Fruit fly (Drosophila melanogaster): Measurements from ENCODE around the gene CG11694.

CG11694 gene

DNA sequence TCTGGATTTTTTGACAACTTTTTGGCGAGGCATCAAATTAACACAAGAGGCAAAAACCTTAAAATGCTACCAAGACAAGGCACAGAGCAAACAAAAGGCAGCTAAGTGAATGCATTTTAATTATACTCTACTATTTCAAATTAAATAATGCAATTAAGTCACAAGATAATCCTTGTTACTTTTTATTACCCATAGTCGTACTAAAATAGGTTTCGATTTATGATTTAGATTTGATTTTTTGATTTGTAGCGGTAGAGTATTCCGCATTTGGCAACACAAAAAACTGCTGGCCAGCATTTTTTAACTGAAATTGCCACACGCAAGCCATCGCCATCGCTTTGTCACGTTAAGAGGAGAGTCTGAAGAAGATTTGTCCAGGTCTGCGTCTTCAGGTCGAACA, 29.2 kb downstream of the CG11694 start:
- no peak for TF ChIP-seq CTCF (optimal IDR thresholded peaks at IDR 0.05)
- TF ChIP-seq CG8478 (optimal IDR thresholded peaks at IDR 0.05), result no peak

DNA sequence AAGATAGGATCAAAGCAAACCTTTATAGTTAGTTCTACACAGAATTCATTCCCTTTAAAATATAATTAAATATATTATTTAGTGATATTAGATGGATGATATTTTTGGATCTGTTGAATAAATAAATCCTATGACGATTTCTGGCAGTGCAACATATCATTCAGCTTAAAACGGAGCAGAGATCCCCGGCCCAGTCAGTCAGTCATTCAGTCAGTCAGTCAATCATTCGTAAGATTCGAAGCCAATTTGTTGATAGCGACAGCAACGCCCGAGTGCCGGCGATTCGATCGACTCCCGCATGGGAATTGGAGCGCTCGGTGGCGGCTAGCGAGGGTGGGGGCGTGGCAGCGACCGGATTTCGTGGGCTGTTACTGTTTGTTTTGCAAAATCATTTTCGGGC, 32.0 kb downstream of the CG11694 start:
- TF ChIP-seq CTCF (optimal IDR thresholded peaks at IDR 0.05) (no peak), CG8478 (optimal IDR thresholded peaks at IDR 0.05) (no peak)

DNA sequence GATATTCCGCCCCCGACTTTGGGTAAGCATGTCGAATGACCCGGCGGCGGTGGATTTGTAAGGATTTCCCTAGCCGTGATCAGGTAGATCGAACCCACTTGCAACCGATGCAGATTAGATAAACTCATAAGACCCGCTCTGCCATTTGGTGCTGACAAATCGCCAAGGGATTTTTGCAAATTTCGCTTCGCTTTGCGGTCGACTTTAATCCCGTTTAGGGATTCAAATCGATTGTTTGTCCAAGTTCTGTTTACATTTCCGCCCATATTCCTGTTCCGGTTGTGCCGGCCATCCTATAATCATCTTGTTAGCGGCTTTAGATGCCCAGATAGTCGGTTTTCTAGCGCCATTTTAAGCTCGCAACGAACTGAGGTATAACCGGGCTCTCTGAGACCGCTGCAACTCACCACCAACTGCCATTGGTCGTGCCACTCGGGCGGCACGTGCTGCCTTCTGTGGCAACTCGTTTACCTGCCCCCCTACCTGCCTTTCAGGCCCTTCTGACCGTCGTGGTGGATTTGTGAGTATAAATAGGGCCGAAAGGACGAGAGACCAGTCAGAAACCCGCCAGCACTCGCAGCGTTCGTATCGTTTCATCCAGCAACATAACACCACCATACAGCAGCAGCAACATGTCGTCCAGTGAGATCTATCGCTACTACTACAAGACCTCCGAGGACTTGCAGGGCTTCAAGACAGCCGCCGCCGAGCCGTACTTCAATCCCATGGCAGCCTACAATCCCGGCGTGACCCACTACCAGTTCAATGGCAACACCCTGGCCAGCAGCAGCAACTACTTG, 34.2 kb downstream of the CG11694 start, which contains the start of gene ato:
ato (plus strand) TSS at position 559 of the 800 bp plus-strand sequence.
- TF ChIP-seq CG8478 (optimal IDR thresholded peaks at IDR 0.05) (no peak), CTCF (optimal IDR thresholded peaks at IDR 0.05) (no peak)

DNA sequence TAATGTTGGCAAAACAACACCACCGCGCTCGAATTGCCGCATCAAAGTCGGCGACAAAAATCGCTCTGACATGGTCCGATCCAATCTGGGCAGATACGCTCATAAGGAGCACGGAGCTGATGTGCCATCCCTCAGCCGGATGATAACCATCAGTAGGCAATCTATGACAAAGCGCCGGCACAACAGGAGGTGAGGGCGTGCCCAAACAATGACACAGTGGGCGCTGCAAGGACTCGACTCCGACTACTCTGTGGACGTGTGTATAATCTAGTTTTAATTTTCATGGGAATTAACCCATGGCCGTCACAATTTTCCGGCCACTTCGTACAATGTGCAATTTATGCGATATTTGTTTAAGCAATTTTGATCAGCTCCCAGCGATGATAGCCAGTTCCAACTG, 36.9 kb downstream of the CG11694 start:
- TF ChIP-seq CG8478 (optimal IDR thresholded peaks at IDR 0.05), result no peak

DNA sequence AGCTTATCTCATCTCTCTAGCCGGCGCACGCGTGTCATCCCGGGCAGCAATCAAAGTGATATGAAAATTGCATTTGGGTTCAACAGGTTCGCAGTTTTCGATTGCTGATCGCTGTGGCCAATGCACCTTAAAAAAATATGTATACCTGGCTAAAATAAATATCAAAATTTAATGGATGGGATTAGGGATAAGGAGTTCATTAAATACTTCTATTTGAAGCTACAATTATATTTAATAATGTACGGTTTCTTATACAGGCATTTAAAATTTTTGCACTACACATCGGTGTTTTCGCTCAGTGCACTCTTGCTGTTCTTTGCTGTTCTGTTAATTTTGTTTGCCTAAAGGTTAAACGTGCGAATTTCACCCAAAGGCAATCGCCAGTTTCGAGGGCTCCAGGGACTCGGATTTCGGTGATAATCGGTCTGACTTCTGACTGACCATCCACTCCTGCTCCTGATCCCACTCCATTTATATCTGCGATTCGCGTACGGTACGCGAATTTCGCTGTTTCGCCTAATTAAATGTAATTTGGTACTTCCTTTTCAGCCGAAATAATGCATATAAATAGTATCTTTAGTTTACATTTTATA, 39.3 kb downstream of the CG11694 start:
- no peak for TF ChIP-seq CG8478 (optimal IDR thresholded peaks at IDR 0.05)
- TF ChIP-seq CTCF (optimal IDR thresholded peaks at IDR 0.05), result no peak

DNA sequence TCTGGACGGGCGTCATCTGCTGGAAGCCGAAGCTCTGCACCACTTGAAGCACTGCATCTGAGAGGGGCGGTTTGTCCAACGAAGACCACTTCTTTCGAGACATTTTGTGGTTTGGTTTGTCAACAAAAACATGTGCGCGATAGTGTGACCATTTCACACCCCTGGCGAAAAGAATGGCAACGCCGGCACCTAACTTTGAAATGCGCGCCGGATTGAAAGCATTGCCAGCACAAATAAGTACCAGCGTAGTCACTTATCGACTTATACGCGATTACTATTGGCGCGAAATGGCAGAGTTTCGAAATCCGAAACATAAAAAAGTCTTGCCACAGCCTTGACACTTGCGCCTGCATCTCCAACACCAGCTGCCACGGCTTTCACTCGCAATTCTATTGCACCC, 42.2 kb downstream of the CG11694 start, which contains the start of gene CG9630:
CG9630 (minus strand) TSS at position 157 of the 400 bp plus-strand sequence.
- TF ChIP-seq CTCF (optimal IDR thresholded peaks at IDR 0.05) (peak; percentile 38 to 55), CG8478 (optimal IDR thresholded peaks at IDR 0.05) (no peak)

DNA sequence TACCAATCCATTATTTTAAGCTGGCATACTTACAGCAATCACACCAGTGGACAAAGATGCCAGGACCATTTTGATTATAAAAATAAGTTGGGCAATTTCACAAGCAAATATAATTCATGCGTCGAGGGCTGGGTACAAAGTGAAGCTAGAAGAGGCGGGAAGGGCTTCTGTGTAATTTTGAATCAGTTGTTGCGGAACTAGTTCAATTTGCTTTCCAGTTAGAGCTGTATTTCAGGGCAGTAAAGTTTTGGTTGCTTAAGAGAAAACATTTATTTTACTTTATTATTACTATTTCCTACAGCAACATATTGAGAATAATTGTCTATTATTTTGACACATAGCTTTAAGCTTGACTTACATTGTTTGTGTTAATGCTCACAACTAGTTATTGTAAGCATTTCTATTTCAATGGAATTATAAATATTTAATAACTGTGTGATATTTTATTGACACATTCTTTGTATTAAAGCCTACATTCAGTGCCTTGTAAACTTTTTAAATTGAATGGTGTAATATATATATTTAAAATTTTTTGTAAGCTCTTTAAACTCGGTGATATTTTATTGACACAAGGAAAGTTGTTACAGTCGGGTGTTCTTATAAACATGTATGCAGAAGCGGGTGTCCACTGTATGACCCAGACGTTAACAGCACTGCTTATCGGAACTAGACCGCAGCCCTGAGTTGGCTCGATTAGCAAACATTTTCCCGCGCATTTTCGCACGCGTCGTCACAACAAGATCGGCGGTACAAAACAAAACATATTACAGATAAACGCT, 47.4 kb downstream of the CG11694 start, which contains the start of the genes RPA1 and Mcm2:
RPA1 (minus strand) TSS at position 150 of the 779 bp plus-strand sequence.
Mcm2 (plus strand) TSS at position 669 of the 779 bp plus-strand sequence.
- TF ChIP-seq CTCF (optimal IDR thresholded peaks at IDR 0.05), result peak in 1 of 2 experiments; percentile 22
- TF ChIP-seq CG8478 (optimal IDR thresholded peaks at IDR 0.05), result no peak

DNA sequence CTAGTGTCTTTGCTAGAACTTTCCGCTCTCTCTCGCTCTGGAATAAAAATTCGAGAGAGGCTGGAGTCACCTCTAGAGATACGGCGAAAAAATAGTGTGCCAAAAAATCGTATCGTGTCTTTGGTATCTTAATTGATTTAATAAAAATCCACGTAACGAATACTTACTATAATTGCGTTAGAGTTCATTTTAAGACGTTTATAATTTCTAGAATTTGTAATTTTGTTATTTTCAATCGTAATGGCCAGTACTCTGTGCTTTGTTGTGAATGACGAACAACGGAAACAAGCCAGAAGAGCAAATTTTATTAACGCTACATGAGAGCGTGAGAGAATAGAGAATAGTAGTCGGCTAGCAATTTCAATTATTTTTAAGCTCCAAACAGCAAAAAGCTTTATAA, 50.3 kb downstream of the CG11694 start:
- no peak for TF ChIP-seq CG8478 (optimal IDR thresholded peaks at IDR 0.05)
- no peak for TF ChIP-seq CTCF (optimal IDR thresholded peaks at IDR 0.05)
